Worm (Caenorhabditis elegans) whole organism, mixed stage, embryonic: ENCODE results near the gene C34C6.3.

ENCODE experiments used
- nhr-2 ChIP-seq: fragments of 150-350 bp; optimal IDR thresholded peaks from 2 replicates; lab custom pipeline; 2014; ENCODE audit warnings: missing biosample characterization, missing genetic modification characterization
- nhr-237 ChIP-seq: fragments of 150-350 bp; optimal IDR thresholded peaks from 2 replicates; lab custom pipeline; 2014; ENCODE audit warnings: missing biosample characterization, missing genetic modification characterization
- nhr-28 ChIP-seq: fragments of 150-350 bp; optimal IDR thresholded peaks from 2 replicates; lab custom pipeline; 2014; ENCODE audit warnings: missing biosample characterization, missing genetic modification characterization
- pha-4 ChIP-seq: fragments of 150-350 bp; optimal IDR thresholded peaks from 2 replicates; lab custom pipeline; 2018; ENCODE audit warnings: missing biosample characterization, missing genetic modification reagents, missing genetic modification characterization
- sptf-1 ChIP-seq: sonication (generic microtip); optimal IDR thresholded peaks from 2 replicates; lab custom pipeline; 2017; ENCODE audit warnings: mild to moderate bottlenecking, missing genetic modification characterization, moderate library complexity, missing compliant biosample characterization
- tbx-8 ChIP-seq: fragments of 200-800 bp; sonication (Bioruptor generic); optimal IDR thresholded peaks from 2 replicates; lab custom pipeline; 2018; ENCODE audit warnings: mild to moderate bottlenecking, missing genetic modification characterization, moderate library complexity, missing compliant biosample characterization
- unc-120 ChIP-seq: sonication (generic microtip); optimal IDR thresholded peaks from 2 replicates; lab custom pipeline; 2017; ENCODE audit warnings: missing genetic modification characterization, missing compliant biosample characterization; ENCODE audit not compliant: poor library complexity, severe bottlenecking
- unc-62 ChIP-seq: fragments of 150-350 bp; optimal IDR thresholded peaks from 2 replicates; lab custom pipeline; 2014; ENCODE audit warnings: missing biosample characterization, missing genetic modification reagents, missing genetic modification characterization

ce11 chrII:8642376-8642775 is 49.3 kb upstream of the C34C6.3 start:
- TF ChIP-seq unc-120 (tag; lab: Kevin White, UChicago) (no peak), sptf-1 (tag; lab: Kevin White, UChicago) (no peak), nhr-28 (tag; lab: Kevin White, UChicago) (no peak), nhr-237 (tag; lab: Kevin White, UChicago) (no peak), nhr-2 (tag; lab: Kevin White, UChicago) (no peak), tbx-8 (GFP tag; lab: Kevin White, UChicago) (no peak), pha-4 (tag; lab: Kevin White, UChicago) (no peak), unc-62 (GFP tag; lab: Kevin White, UChicago) (no peak)
